Worm (Caenorhabditis elegans): Measurements from ENCODE around the gene C13F10.8.

Gene C13F10.8

DNA sequence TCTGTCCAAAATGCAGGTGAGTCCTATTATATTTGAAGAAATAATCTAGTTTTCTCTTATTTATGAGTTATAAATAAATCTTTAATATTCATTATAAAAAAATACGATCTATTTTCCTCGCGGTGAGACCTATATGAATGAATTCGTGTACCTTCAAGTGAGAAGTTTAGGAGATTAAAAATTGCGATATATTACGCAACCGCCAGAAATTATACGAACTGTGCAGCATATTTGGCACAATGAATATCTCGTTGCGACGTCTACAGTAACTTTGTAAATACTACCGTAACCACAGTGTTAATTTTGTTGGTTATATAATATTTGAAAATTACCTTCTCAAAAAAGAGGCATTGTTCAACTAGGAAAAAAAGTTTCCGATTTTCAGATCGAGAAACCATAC lies 3.5 kb upstream of the C13F10.8 start:
- TF ChIP-seq unc-62 (GFP tag; optimal IDR thresholded peaks at IDR 0.05): no peak

ce11 chrV:7223941-7224340 lies 3.1 kb upstream of the C13F10.8 start, which contains the start of gene C13F10.1:
Gene C13F10.1 (plus strand): TSS chrV:7224078.
- no peak for TF ChIP-seq unc-62 (GFP tag; optimal IDR thresholded peaks at IDR 0.05)

DNA sequence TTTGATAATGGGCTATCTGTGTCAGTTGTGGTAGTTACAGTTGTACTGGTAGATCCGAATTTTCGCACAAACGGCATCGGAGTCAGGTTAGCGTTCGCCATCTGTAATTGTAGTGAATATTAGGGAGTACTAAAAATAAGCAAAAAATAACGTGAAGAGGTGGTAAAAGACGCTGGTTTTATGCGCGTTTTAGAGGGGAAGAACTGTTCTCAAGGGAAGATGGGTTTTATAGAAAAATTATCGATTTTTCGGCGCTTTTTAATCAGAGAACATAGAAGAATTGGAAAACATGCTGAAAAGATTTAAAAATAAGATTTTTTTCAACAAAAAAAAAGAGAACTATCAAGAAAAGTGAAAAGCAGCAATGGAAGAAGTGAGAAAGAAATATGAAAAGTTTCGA lies 2.3 kb upstream of the C13F10.8 start, which contains the start of gene C13F10.7:
C13F10.7 (minus strand) TSS at position 101 of the 400 bp plus-strand sequence.
- no peak for TF ChIP-seq unc-62 (GFP tag; optimal IDR thresholded peaks at IDR 0.05)

DNA sequence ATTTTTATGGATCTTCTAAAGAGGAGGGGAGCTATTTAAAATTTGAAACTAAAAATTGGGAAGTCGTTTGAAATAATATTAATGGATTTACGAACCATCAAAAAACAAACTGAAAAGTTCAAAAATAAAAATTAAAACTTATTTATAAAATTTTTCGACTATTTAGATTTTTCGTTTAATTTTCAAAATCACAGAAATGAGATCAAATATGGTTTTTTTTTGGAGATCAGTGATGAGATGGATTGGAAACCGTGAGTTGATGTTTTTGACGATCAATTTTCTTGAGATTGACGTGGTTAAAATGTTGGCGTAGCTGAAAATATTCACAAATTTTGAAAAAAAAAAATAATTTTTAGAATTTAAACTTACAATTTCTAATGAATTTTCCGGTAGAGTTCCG lies 1.8 kb downstream of the C13F10.8 start, which contains the start of gene C13F10.5:
C13F10.5 (minus strand) TSS at position 101 of the 400 bp plus-strand sequence.
- no peak for TF ChIP-seq unc-62 (GFP tag; optimal IDR thresholded peaks at IDR 0.05)

DNA sequence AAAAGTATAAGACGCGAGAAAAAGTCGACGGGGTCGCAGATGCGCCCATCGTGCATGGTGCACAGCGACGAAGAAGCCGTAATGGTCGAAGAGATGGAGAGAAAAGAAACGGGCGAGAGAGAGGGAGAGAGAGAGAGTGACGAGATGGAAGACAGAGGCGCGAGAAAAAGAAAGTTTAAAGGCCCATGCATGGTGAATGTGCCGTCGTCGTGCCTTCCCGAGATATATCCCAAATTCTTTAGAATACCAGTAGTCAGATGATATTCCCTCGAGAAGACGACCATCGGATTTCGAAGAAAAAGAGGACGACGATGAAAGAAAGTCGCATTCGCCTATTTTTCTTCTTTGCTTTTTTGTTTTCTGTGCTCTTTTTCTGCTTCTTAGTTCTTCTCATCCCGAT lies 4.8 kb downstream of the C13F10.8 start:
- no peak for TF ChIP-seq unc-62 (GFP tag; optimal IDR thresholded peaks at IDR 0.05)

DNA sequence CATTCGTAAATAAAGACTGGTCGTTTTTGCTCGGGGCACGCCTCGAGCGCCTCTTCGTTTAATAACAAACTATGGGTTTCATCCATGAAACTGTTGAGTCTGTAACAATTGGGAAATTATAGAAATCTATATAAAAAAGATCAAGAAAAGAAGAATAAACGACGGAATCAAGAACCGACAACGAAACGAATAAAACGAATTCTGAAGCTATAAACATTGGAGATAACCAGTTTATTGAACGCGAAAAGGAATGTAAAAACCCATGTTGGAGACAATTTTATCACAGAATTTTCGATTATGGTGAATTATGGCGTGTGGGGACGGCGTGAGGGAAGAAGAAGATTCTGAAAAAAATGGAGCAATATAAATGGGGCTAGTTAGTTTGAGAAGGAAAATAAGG lies 6.0 kb downstream of the C13F10.8 start, which contains the start of gene soap-1:
soap-1 (minus strand) TSS at position 101 of the 400 bp plus-strand sequence.
- no peak for TF ChIP-seq unc-62 (GFP tag; optimal IDR thresholded peaks at IDR 0.05)

ce11 chrV:7209001-7209400 lies 11.8 kb downstream of the C13F10.8 start:
- TF ChIP-seq unc-62 (GFP tag; optimal IDR thresholded peaks at IDR 0.05): no peak

ce11 chrV:7201353-7201752 lies 19.5 kb downstream of the C13F10.8 start:
- no peak for TF ChIP-seq unc-62 (GFP tag; optimal IDR thresholded peaks at IDR 0.05)

- no peak for TF ChIP-seq unc-62 (GFP tag; optimal IDR thresholded peaks at IDR 0.05)
Observed at ce11 chrV:7199932-7200331, 20.9 kb downstream of the C13F10.8 start, which contains the start of gene F09G2.1. Gene F09G2.1 (plus strand): TSS chrV:7200232.

ce11 chrV:7199077-7199476 lies 21.7 kb downstream of the C13F10.8 start:
- TF ChIP-seq unc-62 (GFP tag; optimal IDR thresholded peaks at IDR 0.05): no peak

DNA sequence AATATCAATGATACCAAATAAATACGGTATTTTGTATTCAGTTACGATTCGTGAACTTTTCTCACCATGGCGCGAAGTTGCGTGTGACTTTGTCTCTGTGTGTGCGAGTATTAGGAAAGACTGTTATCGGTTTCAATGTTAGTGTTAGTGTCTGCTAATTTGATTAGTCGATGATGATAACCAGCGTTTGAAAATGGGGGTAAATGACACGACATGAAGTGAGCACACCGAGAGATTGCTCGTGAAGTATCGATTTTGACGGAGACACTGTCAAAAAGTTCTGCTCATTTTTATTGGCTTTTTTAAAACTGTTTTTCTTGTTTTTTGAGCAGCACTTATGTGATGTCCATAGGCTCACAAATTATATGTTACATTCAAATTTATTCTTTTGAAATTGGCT lies 22.4 kb downstream of the C13F10.8 start:
- TF ChIP-seq unc-62 (GFP tag; optimal IDR thresholded peaks at IDR 0.05): no peak

DNA sequence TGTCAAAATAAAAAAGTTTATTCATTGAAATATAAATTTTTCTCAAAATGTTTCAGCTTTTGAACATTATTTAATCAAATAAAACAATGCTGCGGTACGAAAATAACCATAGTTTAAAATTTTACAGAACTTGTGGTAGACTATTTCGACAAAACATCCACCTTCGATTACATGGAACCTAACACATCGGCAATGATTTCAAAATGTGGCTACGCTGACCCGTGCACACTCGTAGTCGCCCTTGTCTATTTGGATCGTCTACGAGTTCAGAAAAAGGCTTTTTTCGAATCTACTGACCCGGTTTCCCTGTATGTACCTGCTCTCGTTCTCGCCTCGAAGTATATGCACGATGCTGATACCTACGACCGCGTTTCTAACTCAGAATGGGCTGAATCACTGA lies 23.8 kb downstream of the C13F10.8 start:
- no peak for TF ChIP-seq unc-62 (GFP tag; optimal IDR thresholded peaks at IDR 0.05)

DNA sequence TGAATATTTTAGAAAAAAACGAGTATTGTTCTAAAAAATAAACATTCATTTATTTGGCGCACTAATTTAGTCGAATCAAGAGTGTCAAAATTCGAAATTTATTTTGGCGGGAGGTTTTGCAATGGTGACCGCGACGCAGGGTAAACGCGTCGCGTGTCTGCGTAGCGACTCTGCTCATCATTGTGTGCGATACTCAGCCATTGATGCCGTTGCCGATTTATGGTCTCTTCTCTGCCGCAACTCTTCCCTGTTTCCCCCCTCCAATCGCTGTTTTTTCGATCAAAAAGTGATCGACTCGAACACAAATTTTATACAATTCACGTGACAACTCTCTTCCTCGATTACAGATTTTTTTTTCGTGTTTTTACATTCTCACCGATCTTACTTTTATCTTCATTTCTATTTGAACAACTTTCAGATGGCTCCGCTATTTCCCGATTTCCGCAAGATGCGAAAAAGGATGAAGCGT lies 24.3 kb downstream of the C13F10.8 start, which contains the start of gene F09G2.2:
F09G2.2 (plus strand) TSS at position 419 of the 469 bp plus-strand sequence.
- no peak for TF ChIP-seq unc-62 (GFP tag; optimal IDR thresholded peaks at IDR 0.05)

- no peak for TF ChIP-seq unc-62 (GFP tag; optimal IDR thresholded peaks at IDR 0.05)
Observed at ce11 chrV:7196037-7196436, 24.8 kb downstream of the C13F10.8 start, which contains the start of gene attf-2. Gene attf-2 (minus strand): TSS chrV:7196137.

- no peak for TF ChIP-seq unc-62 (GFP tag; optimal IDR thresholded peaks at IDR 0.05)
Observed at ce11 chrV:7194818-7195217, 26.0 kb downstream of the C13F10.8 start.

DNA sequence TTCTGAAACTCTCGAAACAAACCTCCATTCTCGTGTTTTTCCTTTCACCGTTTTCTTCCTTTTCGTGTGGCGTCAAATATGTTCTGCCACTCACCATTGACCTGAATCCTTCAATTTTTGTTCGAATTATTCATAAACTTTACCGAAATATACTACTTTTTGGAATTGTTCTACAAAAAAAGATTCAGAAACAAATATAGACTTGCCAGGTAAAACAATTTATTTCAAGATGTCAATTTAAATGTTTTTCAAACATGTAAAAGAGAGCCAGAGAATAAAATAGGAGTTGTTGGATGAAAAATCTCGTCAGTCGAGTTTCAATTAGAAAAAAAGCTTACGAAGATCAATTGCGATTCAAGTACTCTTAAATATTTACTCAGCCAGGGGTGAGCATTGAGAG lies 27.3 kb downstream of the C13F10.8 start, which contains the start of gene F09G2.8:
F09G2.8 (minus strand) TSS at position 101 of the 400 bp plus-strand sequence.
- no peak for TF ChIP-seq unc-62 (GFP tag; optimal IDR thresholded peaks at IDR 0.05)

DNA sequence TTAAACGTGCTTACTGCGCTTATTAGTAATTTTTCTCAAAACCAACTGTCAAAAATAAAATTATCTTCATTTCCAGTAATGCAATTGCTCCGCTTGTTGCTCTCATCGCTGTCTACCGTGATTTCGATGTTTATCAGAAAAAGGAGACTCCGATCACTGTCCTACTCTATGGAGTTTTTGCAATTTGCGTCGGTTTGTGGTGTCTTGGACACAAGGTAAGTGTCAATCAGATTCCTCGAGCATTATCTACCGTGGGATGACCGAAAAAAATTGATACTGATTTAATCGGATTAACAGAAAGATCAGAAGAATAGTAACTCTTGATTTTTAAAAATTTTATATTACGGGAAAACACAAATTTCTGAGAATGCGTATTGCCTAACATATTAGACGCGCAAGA lies 33.5 kb downstream of the C13F10.8 start:
- TF ChIP-seq unc-62 (GFP tag; optimal IDR thresholded peaks at IDR 0.05): no peak

- TF ChIP-seq unc-62 (GFP tag; optimal IDR thresholded peaks at IDR 0.05): no peak
Observed at ce11 chrV:7186599-7186998, 34.2 kb downstream of the C13F10.8 start.

Data from whole organism, dauer.